Fruit fly (Drosophila melanogaster) whole organism, embryonic: Measurements from ENCODE around the gene me31B.

ENCODE experiments used
- Asciz ChIP-seq: fragments of 200-800 bp; sonication (Bioruptor generic); optimal IDR thresholded peaks from 2 replicates; lab custom pipeline; 2017; ENCODE audit warnings: missing biosample characterization, mild to moderate bottlenecking, missing genetic modification characterization, missing genetic modification reagents
- Atf6 ChIP-seq: fragments of 200-800 bp; sonication (Bioruptor generic); IDR thresholded peaks from 2 replicates; pipeline ENCODE4 v1.3.6; 2022; ENCODE audit warnings: missing biosample characterization, missing genetic modification characterization
- BtbVII ChIP-seq: fragments of 200-800 bp; sonication (Bioruptor generic); optimal IDR thresholded peaks from 3 replicates; lab custom pipeline; 2017; ENCODE audit warnings: missing biosample characterization, mild to moderate bottlenecking, missing genetic modification characterization
- CG11560 ChIP-seq: fragments of 200-800 bp; sonication (Bioruptor generic); IDR thresholded peaks from 3 replicates; pipeline ENCODE4 v1.3.6; 2022; ENCODE audit warnings: missing biosample characterization, missing genetic modification characterization
- CG13424 ChIP-seq: fragments of 200-800 bp; sonication (Bioruptor generic); optimal IDR thresholded peaks from 2 replicates; lab custom pipeline; 2019; ENCODE audit warnings: missing biosample characterization, mild to moderate bottlenecking, missing genetic modification characterization, moderate library complexity
- CG15479 ChIP-seq: fragments of 200-800 bp; sonication (Bioruptor generic); optimal IDR thresholded peaks from 3 replicates; lab custom pipeline; 2019; ENCODE audit warnings: missing biosample characterization, mild to moderate bottlenecking, missing genetic modification characterization, moderate library complexity
- CG15696 ChIP-seq: fragments of 200-800 bp; sonication (Bioruptor generic); optimal IDR thresholded peaks from 2 replicates; lab custom pipeline; 2019; ENCODE audit warnings: missing biosample characterization, mild to moderate bottlenecking, missing genetic modification characterization, moderate library complexity
- CG1603 ChIP-seq: fragments of 200-800 bp; sonication (Bioruptor generic); optimal IDR thresholded peaks from 2 replicates; lab custom pipeline; 2019; ENCODE audit warnings: missing biosample characterization, mild to moderate bottlenecking, missing genetic modification characterization, moderate library complexity
- CG16813 ChIP-seq: fragments of 200-800 bp; sonication (Bioruptor generic); IDR thresholded peaks from 3 replicates; pipeline ENCODE4 v1.3.6; 2022; ENCODE audit warnings: missing biosample characterization, missing genetic modification characterization; ENCODE audit not compliant: partially characterized antibody
- CG17829 ChIP-seq: fragments of 200-800 bp; optimal IDR thresholded peaks from 2 replicates; lab custom pipeline; 2019; ENCODE audit warnings: missing biosample characterization, mild to moderate bottlenecking, missing genetic modification characterization, moderate library complexity
- CG2116 ChIP-seq: fragments of 200-800 bp; sonication (Bioruptor generic); optimal IDR thresholded peaks from 3 replicates; lab custom pipeline; 2018; ENCODE audit warnings: missing biosample characterization, mild to moderate bottlenecking, missing genetic modification characterization
- CG2202 ChIP-seq: fragments of 200-800 bp; sonication (Bioruptor generic); optimal IDR thresholded peaks from 2 replicates; lab custom pipeline; 2018; ENCODE audit warnings: missing biosample characterization, mild to moderate bottlenecking, missing genetic modification characterization
- CG2712 ChIP-seq: fragments of 200-800 bp; optimal IDR thresholded peaks from 3 replicates; lab custom pipeline; 2019; ENCODE audit warnings: missing biosample characterization, mild to moderate bottlenecking, missing genetic modification characterization, moderate library complexity
- CG30020 ChIP-seq: fragments of 200-800 bp; optimal IDR thresholded peaks from 2 replicates; lab custom pipeline; 2019; ENCODE audit warnings: missing biosample characterization, mild to moderate bottlenecking, missing genetic modification characterization, moderate library complexity
- CG3281 ChIP-seq: fragments of 200-800 bp; sonication (Bioruptor generic); optimal IDR thresholded peaks from 3 replicates; lab custom pipeline; 2017; ENCODE audit warnings: missing biosample characterization, mild to moderate bottlenecking, missing genetic modification characterization
- CG34376 ChIP-seq: fragments of 200-800 bp; sonication (Bioruptor generic); optimal IDR thresholded peaks from 2 replicates; lab custom pipeline; 2018; ENCODE audit warnings: missing biosample characterization, mild to moderate bottlenecking, missing genetic modification characterization
- CG42726 ChIP-seq: fragments of 200-800 bp; sonication (Bioruptor generic); IDR thresholded peaks from 2 replicates; pipeline ENCODE4 v1.3.6; 2022; ENCODE audit warnings: missing biosample characterization, missing genetic modification characterization; ENCODE audit not compliant: partially characterized antibody
- CG6791 ChIP-seq: fragments of 200-800 bp; sonication (Bioruptor generic); IDR thresholded peaks from 3 replicates; pipeline ENCODE4 v1.3.6; 2022; ENCODE audit warnings: missing biosample characterization, missing genetic modification characterization; ENCODE audit not compliant: partially characterized antibody
- CG8924 ChIP-seq: fragments of 200-800 bp; optimal IDR thresholded peaks from 3 replicates; lab custom pipeline; 2019; ENCODE audit warnings: missing biosample characterization, mild to moderate bottlenecking, missing genetic modification characterization, moderate library complexity
- CG9797 ChIP-seq: fragments of 200-800 bp; sonication (Bioruptor generic); optimal IDR thresholded peaks from 3 replicates; lab custom pipeline; 2018; ENCODE audit warnings: missing biosample characterization, mild to moderate bottlenecking, missing genetic modification characterization
- Camta ChIP-seq: fragments of 200-800 bp; sonication (Bioruptor generic); optimal IDR thresholded peaks from 2 replicates; lab custom pipeline; 2016; ENCODE audit warnings: missing biosample characterization, missing genetic modification characterization
- Deaf1 ChIP-seq: fragments of 200-800 bp; optimal IDR thresholded peaks from 3 replicates; lab custom pipeline; 2019; ENCODE audit warnings: missing biosample characterization, mild to moderate bottlenecking, missing genetic modification characterization, moderate library complexity
- Dll ChIP-seq: fragments of 200-800 bp; sonication (Bioruptor generic); IDR thresholded peaks from 4 replicates; pipeline ENCODE4 v1.3.6; 2022; ENCODE audit warnings: missing biosample characterization, missing genetic modification characterization; ENCODE audit not compliant: partially characterized antibody
- Mad ChIP-seq: fragments of 200-800 bp; sonication (Bioruptor generic); optimal IDR thresholded peaks from 2 replicates; lab custom pipeline; 2016; ENCODE audit warnings: missing biosample characterization, missing genetic modification characterization
- Myb ChIP-seq: fragments of 200-800 bp; sonication (Bioruptor generic); optimal IDR thresholded peaks from 2 replicates; lab custom pipeline; 2016; ENCODE audit warnings: missing biosample characterization, missing genetic modification characterization
- Sox100B ChIP-seq: fragments of 200-800 bp; sonication (Bioruptor generic); optimal IDR thresholded peaks from 3 replicates; lab custom pipeline; 2018; ENCODE audit warnings: missing biosample characterization, mild to moderate bottlenecking, missing genetic modification characterization
- Spps ChIP-seq: fragments of 200-800 bp; sonication (Bioruptor generic); optimal IDR thresholded peaks from 2 replicates; lab custom pipeline; 2018; ENCODE audit warnings: missing biosample characterization, mild to moderate bottlenecking, missing genetic modification characterization
- Sry-δ ChIP-seq: fragments of 200-800 bp; sonication (Bioruptor generic); optimal IDR thresholded peaks from 2 replicates; lab custom pipeline; 2016; ENCODE audit warnings: missing biosample characterization, missing genetic modification characterization
- YL-1 ChIP-seq: fragments of 200-800 bp; sonication (Bioruptor generic); optimal IDR thresholded peaks from 3 replicates; lab custom pipeline; 2017; ENCODE audit warnings: missing biosample characterization, mild to moderate bottlenecking, missing genetic modification characterization
- bigmax ChIP-seq: fragments of 200-800 bp; sonication (Bioruptor generic); optimal IDR thresholded peaks from 2 replicates; lab custom pipeline; 2018; ENCODE audit warnings: missing biosample characterization, mild to moderate bottlenecking, missing genetic modification characterization
- bsh ChIP-seq, 2 experiments: fragments of 200-800 bp; sonication (Bioruptor generic); optimal IDR thresholded peaks; 2 replicates each; lab custom pipeline; 2017 to 2018; ENCODE audit warnings: mild to moderate bottlenecking in 2 of 2, missing biosample characterization in 2 of 2, missing genetic modification characterization in 2 of 2, moderate library complexity in 1 of 2
- danr ChIP-seq: fragments of 200-800 bp; sonication (Bioruptor generic); IDR thresholded peaks from 2 replicates; pipeline ENCODE4 v1.3.6; 2022; ENCODE audit warnings: missing biosample characterization, missing genetic modification characterization
- dimm ChIP-seq: fragments of 200-800 bp; sonication (Bioruptor generic); IDR thresholded peaks from 2 replicates; pipeline ENCODE4 v1.3.6; 2022; ENCODE audit warnings: missing biosample characterization, missing genetic modification characterization
- dmrt11E ChIP-seq: fragments of 200-800 bp; sonication (Bioruptor generic); optimal IDR thresholded peaks from 3 replicates; lab custom pipeline; 2018; ENCODE audit warnings: missing biosample characterization, mild to moderate bottlenecking, missing genetic modification characterization, moderate library complexity
- gce ChIP-seq: fragments of 200-800 bp; sonication (Bioruptor generic); IDR thresholded peaks from 3 replicates; pipeline ENCODE4 v1.3.6; 2022; ENCODE audit warnings: missing biosample characterization, missing genetic modification characterization
- gem ChIP-seq: fragments of 200-800 bp; sonication (Bioruptor generic); optimal IDR thresholded peaks from 2 replicates; lab custom pipeline; 2019; ENCODE audit warnings: missing biosample characterization, mild to moderate bottlenecking, missing genetic modification characterization, moderate library complexity
- grn ChIP-seq: fragments of 200-800 bp; sonication (Bioruptor generic); optimal IDR thresholded peaks from 3 replicates; lab custom pipeline; 2017; ENCODE audit warnings: missing biosample characterization, missing genetic modification characterization
- gsb ChIP-seq: fragments of 200-800 bp; sonication (Bioruptor generic); IDR thresholded peaks from 2 replicates; pipeline ENCODE4 v1.3.6; 2022; ENCODE audit warnings: missing biosample characterization, missing genetic modification characterization
- her ChIP-seq: fragments of 200-800 bp; sonication (Bioruptor generic); optimal IDR thresholded peaks from 2 replicates; lab custom pipeline; 2016; ENCODE audit warnings: missing biosample characterization, missing genetic modification characterization
- mirr ChIP-seq: fragments of 200-800 bp; sonication (Bioruptor generic); optimal IDR thresholded peaks from 3 replicates; lab custom pipeline; 2018; ENCODE audit warnings: missing biosample characterization, mild to moderate bottlenecking, missing genetic modification characterization
- pfk ChIP-seq: fragments of 200-800 bp; sonication (Bioruptor generic); optimal IDR thresholded peaks from 2 replicates; lab custom pipeline; 2018; ENCODE audit warnings: missing biosample characterization, mild to moderate bottlenecking, missing genetic modification characterization, moderate library complexity
- row ChIP-seq: fragments of 200-800 bp; sonication (Bioruptor generic); IDR thresholded peaks from 3 replicates; pipeline ENCODE4 v1.3.6; 2022; ENCODE audit warnings: missing biosample characterization, missing genetic modification characterization
- tll ChIP-seq, 2 experiments: fragments of 200-800 bp in 1 of 2; fragments of >200 bp in 1 of 2; sonication (Bioruptor generic) in 1 of 2; optimal IDR thresholded peaks; 2 replicates each; lab custom pipeline; 2017 to 2019; ENCODE audit warnings: missing biosample characterization in 2 of 2, missing genetic modification characterization in 2 of 2, mild to moderate bottlenecking in 1 of 2, moderate library complexity in 1 of 2
- unpg ChIP-seq: fragments of 200-800 bp; sonication (Bioruptor generic); optimal IDR thresholded peaks from 3 replicates; lab custom pipeline; 2018; ENCODE audit warnings: missing biosample characterization, mild to moderate bottlenecking, missing genetic modification characterization, moderate library complexity
- usp ChIP-seq: fragments of >200 bp; optimal IDR thresholded peaks from 2 replicates; lab custom pipeline; 2017; ENCODE audit warnings: missing biosample characterization, missing genetic modification characterization
- z ChIP-seq: fragments of 200-800 bp; sonication (Bioruptor generic); IDR thresholded peaks from 3 replicates; pipeline ENCODE4 v1.3.6; 2022; ENCODE audit warnings: missing biosample characterization, missing genetic modification characterization
- zen2 ChIP-seq: fragments of 200-800 bp; sonication (Bioruptor generic); IDR thresholded peaks from 3 replicates; pipeline ENCODE4 v1.3.6; 2022; ENCODE audit warnings: missing biosample characterization, missing genetic modification characterization; ENCODE audit not compliant: partially characterized antibody

The me31B gene

dm6 chr2L:10237725-10238446 lies 1.3 kb upstream of the me31B start, which contains the start of gene mthl15 (continued):
- TF ChIP-seq BtbVII (GFP tag; lab: Kevin White, UChicago) (peak; percentile 3), dmrt11E (peak; percentile 34), gce (GFP tag; lab: Robert Waterston, UW) (no peak), grn (peak; percentile 28), CG15696 (tag; lab: Kevin White, UChicago) (peak; percentile 34), Deaf1 (peak; percentile 72), Mad (GFP tag; lab: Kevin White, UChicago) (no peak), CG15479 (GFP tag; lab: Kevin White, UChicago) (peak; percentile 69), Atf6 (GFP tag; lab: Robert Waterston, UW) (peak; percentile 41; the same call in 1 of the 2 replicates), CG13424 (tag; lab: Kevin White, UChicago) (peak; percentile 9), CG1603 (tag; lab: Kevin White, UChicago) (peak; percentile 63), Asciz (GFP tag; lab: Kevin White, UChicago) (peak; percentile 5), mirr (GFP tag; lab: Kevin White, UChicago) (peak; percentile 95), CG3281 (GFP tag; lab: Kevin White, UChicago) (peak; percentile 1), bsh (GFP tag; optimal IDR thresholded peaks at IDR 0.05; lab: Kevin White, UChicago) (no peak), Sox100B (GFP tag; lab: Kevin White, UChicago) (peak; percentile 10)

DNA sequence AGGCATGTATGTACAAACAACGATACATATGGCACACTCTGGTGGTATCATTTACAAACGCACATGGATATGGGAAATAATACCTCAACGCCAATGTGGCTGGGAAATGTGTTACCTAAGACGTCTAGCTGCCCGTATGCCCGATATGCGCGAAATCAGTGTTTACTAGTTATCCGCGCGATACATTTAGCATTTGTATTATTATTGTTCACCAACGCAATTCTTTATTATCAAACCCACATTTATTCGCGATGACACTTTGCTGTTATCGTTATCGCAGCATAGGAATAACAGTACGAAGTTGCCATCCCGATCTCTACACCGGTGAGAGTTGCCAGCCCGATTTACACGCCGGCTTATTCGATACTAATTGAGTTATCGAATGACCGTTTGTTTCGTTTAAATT lies 7.6 kb downstream of the me31B start, which contains the start of gene chico:
Gene chico, minus strand, starts transcription at position 294 of the 406 bp plus-strand sequence.
- TF ChIP-seq CG9797 = peak; percentile 53
- TF ChIP-seq YL-1 (GFP tag; lab: Kevin White, UChicago) = peak; percentile 62
- no peak for TF ChIP-seq usp (GFP tag; lab: Kevin White, UChicago)
- no peak for TF ChIP-seq gem (tag; lab: Kevin White, UChicago)
- TF ChIP-seq CG2116 (GFP tag; lab: Kevin White, UChicago) = peak; percentile 68
- peak; percentile 42 for TF ChIP-seq her (GFP tag; lab: Kevin White, UChicago)
- TF ChIP-seq Sry-δ (GFP tag; lab: Kevin White, UChicago) = peak; percentile 93
- TF ChIP-seq CG2202 (tag; lab: Kevin White, UChicago) = no peak
- no peak for TF ChIP-seq danr (GFP tag; lab: Robert Waterston, UW)
- TF ChIP-seq CG8924 (tag; lab: Kevin White, UChicago) = peak; percentile 44
- peak; percentile 49; the same call in 1 of the 3 replicates for TF ChIP-seq row (GFP tag; lab: Robert Waterston, UW)
- TF ChIP-seq CG30020 (tag; lab: Kevin White, UChicago) = peak; percentile 91
- TF ChIP-seq tll (GFP tag; optimal IDR thresholded peaks at IDR 0.05; lab: Kevin White, UChicago) = no peak
- TF ChIP-seq Spps (tag; lab: Kevin White, UChicago) = peak; percentile 0
- TF ChIP-seq CG17829 (tag; lab: Kevin White, UChicago) = peak; percentile 53
- TF ChIP-seq Dll (GFP tag; lab: Robert Waterston, UW) = peak; percentile 58; the same call in 2 of the 4 replicates
- peak; percentile 53 for TF ChIP-seq CG16813 (GFP tag; lab: Robert Waterston, UW)
- peak; percentile 68 for TF ChIP-seq pfk (GFP tag; lab: Kevin White, UChicago)
- no peak for TF ChIP-seq unpg
- no peak for TF ChIP-seq z (GFP tag; lab: Robert Waterston, UW)
- peak; percentile 99 for TF ChIP-seq CG11560 (tag; lab: Robert Waterston, UW)
- TF ChIP-seq Myb (GFP tag; lab: Kevin White, UChicago) = peak; percentile 90
- TF ChIP-seq zen2 = no peak; the same call in 2 of the 3 replicates
- no peak for TF ChIP-seq Camta (GFP tag; lab: Kevin White, UChicago)
- peak; percentile 89 for TF ChIP-seq CG6791
- peak; percentile 35; the same call in 1 of the 2 replicates for TF ChIP-seq CG42726
- TF ChIP-seq CG34376 (GFP tag; lab: Kevin White, UChicago) = peak; percentile 63
- TF ChIP-seq gsb (GFP tag; lab: Robert Waterston, UW) = no peak
- peak; percentile 13 for TF ChIP-seq bigmax (GFP tag; lab: Kevin White, UChicago)
- TF ChIP-seq Deaf1 = no peak
- peak; percentile 33 for TF ChIP-seq CG2712
- TF ChIP-seq dimm (GFP tag; lab: Robert Waterston, UW) = no peak
